Fruit fly (Drosophila melanogaster): ENCODE results near the gene Cad99C.

Cad99C gene

dm6 chr3R:29893030-29893429 is 51.6 kb downstream of the Cad99C start:
- TF ChIP-seq insv (optimal IDR thresholded peaks at IDR 0.05) (no peak), psq (optimal IDR thresholded peaks at IDR 0.05) (no peak), h (optimal IDR thresholded peaks at IDR 0.05) (no peak), Sin3A (optimal IDR thresholded peaks at IDR 0.05) (no peak), ttk (optimal IDR thresholded peaks at IDR 0.05) (no peak), Myc (optimal IDR thresholded peaks at IDR 0.05) (no peak)

DNA sequence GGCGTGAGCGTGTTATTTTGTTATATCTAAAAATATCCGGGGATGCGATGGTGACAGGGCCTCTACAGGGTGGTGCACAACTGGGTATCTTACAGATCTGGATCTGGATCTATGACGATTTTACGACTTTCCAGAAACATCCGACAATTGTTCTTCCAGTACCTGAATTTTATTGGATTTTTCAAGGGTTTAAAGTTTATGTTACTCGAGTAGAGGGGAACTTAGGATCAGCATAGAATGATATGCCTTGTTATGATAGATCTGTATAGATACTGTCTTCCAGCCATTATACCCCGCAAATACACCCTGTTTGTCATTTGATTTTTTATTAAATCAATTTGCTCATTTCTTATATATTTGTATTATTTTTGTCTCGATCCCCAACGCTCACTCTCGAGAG is 52.9 kb downstream of the Cad99C start:
- TF ChIP-seq Sin3A (optimal IDR thresholded peaks at IDR 0.05): no peak
- TF ChIP-seq ttk (optimal IDR thresholded peaks at IDR 0.05): no peak
- TF ChIP-seq psq (optimal IDR thresholded peaks at IDR 0.05): no peak
- TF ChIP-seq h (optimal IDR thresholded peaks at IDR 0.05): no peak
- TF ChIP-seq Myc (optimal IDR thresholded peaks at IDR 0.05): no peak
- no peak for TF ChIP-seq insv (optimal IDR thresholded peaks at IDR 0.05)

dm6 chr3R:29898588-29898987 is 57.1 kb downstream of the Cad99C start:
- TF ChIP-seq ttk (optimal IDR thresholded peaks at IDR 0.05): no peak
- TF ChIP-seq h (optimal IDR thresholded peaks at IDR 0.05): no peak
- TF ChIP-seq Sin3A (optimal IDR thresholded peaks at IDR 0.05): no peak
- no peak for TF ChIP-seq insv (optimal IDR thresholded peaks at IDR 0.05)
- TF ChIP-seq psq (optimal IDR thresholded peaks at IDR 0.05): no peak
- TF ChIP-seq Myc (optimal IDR thresholded peaks at IDR 0.05): no peak

DNA sequence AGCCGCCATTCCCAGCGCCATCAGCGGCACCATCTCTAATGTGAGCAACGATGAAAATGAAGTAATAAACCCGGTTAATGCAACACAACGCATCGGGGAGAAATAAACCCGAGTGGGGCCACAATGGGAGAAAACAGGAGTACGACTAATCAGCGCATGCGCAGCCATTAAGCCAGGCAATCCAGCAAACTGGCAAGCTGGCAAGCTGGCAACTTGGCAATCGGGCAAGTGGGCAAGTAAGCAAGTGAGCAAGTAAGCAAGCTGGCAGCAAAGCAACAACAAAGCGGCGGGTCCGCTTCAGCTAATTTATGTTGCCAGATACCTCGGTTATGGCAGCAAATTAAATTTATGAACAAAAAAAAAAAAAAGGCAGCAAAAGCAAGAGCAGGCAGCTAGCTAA is 58.2 kb downstream of the Cad99C start:
- TF ChIP-seq ttk (optimal IDR thresholded peaks at IDR 0.05): no peak
- no peak for TF ChIP-seq psq (optimal IDR thresholded peaks at IDR 0.05)
- no peak for TF ChIP-seq Sin3A (optimal IDR thresholded peaks at IDR 0.05)
- TF ChIP-seq Myc (optimal IDR thresholded peaks at IDR 0.05): no peak
- no peak for TF ChIP-seq h (optimal IDR thresholded peaks at IDR 0.05)
- TF ChIP-seq insv (optimal IDR thresholded peaks at IDR 0.05): no peak

DNA sequence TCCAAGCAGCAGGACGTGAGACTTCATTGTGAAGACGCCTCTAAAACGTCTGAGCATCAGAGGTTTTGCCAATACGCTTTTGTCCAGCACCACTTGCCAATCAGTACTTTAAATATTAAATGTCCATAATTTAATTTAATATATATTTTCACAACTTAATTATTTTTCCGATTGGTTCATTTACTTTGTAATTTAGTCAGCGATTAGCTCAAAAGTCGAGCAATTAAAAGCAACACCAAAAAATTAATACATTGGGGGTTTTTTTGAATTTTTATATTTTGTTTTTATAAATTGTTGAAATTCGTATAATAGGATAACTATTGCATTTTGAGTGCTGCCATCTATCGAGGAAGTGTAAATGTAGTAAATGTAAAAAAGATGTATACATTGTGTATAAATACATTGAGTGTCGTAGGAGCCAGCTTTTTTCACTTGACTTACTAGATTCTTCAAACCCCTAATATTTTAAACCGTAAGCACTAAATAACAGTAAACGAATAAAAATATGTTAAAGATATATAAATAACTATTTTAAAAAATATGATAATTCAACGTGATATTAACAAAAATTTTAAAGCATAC is 62.4 kb downstream of the Cad99C start, which contains the start of gene CG15517:
Gene CG15517, minus strand, starts transcription at position 51 of the 582 bp plus-strand sequence.
- TF ChIP-seq h (optimal IDR thresholded peaks at IDR 0.05) (no peak), Myc (optimal IDR thresholded peaks at IDR 0.05) (no peak), insv (optimal IDR thresholded peaks at IDR 0.05) (no peak), psq (optimal IDR thresholded peaks at IDR 0.05) (no peak), Sin3A (optimal IDR thresholded peaks at IDR 0.05) (no peak), ttk (optimal IDR thresholded peaks at IDR 0.05) (no peak)
